Worm (Caenorhabditis elegans) whole organism, dauer: ENCODE results near the gene cal-8.

Experiments used
- unc-62 ChIP-seq: sonication (generic microtip); optimal IDR thresholded peaks from 2 replicates; lab custom pipeline; 2017; ENCODE audit warnings: missing biosample characterization, missing genetic modification reagents, missing genetic modification characterization

The cal-8 gene

ce11 chrII:5481982-5482381, at the start of gene cal-8:
Gene cal-8 (minus strand): TSS chrII:5482041.
- no peak for TF ChIP-seq unc-62 (GFP tag; lab: Kevin White, UChicago)

- no peak for TF ChIP-seq unc-62 (GFP tag; lab: Kevin White, UChicago)
Observed at ce11 chrII:5527841-5528240, 46.0 kb upstream of the cal-8 start, which contains the start of gene ZK177.1. Gene ZK177.1 (plus strand): TSS chrII:5528141.

ce11 chrII:5525297-5525696, 43.5 kb upstream of the cal-8 start, which contains the start of gene tbx-35:
Gene tbx-35 (minus strand): TSS chrII:5525397.
- TF ChIP-seq unc-62 (GFP tag; lab: Kevin White, UChicago), result no peak

- TF ChIP-seq unc-62 (GFP tag; lab: Kevin White, UChicago), result no peak
Observed at ce11 chrII:5522637-5523036, 40.8 kb upstream of the cal-8 start, which contains the start of gene ZK177.11. Gene ZK177.11 (plus strand): TSS chrII:5522937.

ce11 chrII:5521411-5521810, 39.6 kb upstream of the cal-8 start, which contains the start of gene ZK177.12:
Gene ZK177.12 (plus strand): TSS chrII:5521711.
- TF ChIP-seq unc-62 (GFP tag; lab: Kevin White, UChicago), result no peak

ce11 chrII:5518910-5519309, 37.1 kb upstream of the cal-8 start, which contains the start of gene ZK177.2:
Gene ZK177.2 (plus strand): TSS chrII:5519210.
- no peak for TF ChIP-seq unc-62 (GFP tag; lab: Kevin White, UChicago)

ce11 chrII:5518055-5518454, 36.2 kb upstream of the cal-8 start:
- no peak for TF ChIP-seq unc-62 (GFP tag; lab: Kevin White, UChicago)

ce11 chrII:5517643-5518042, 35.8 kb upstream of the cal-8 start, which contains the start of gene ZK177.9:
Gene ZK177.9 (minus strand): TSS chrII:5517743.
- TF ChIP-seq unc-62 (GFP tag; lab: Kevin White, UChicago), result no peak

ce11 chrII:5515542-5515941, 33.7 kb upstream of the cal-8 start, which contains the start of gene ZK177.3:
Gene ZK177.3 (plus strand): TSS chrII:5515842.
- TF ChIP-seq unc-62 (GFP tag; lab: Kevin White, UChicago), result no peak

- no peak for TF ChIP-seq unc-62 (GFP tag; lab: Kevin White, UChicago)
Observed at ce11 chrII:5514846-5515245, 33.0 kb upstream of the cal-8 start, which contains the start of gene sahd-1. Gene sahd-1 (minus strand): TSS chrII:5514945.

- no peak for TF ChIP-seq unc-62 (GFP tag; lab: Kevin White, UChicago)
Observed at ce11 chrII:5512473-5513097, 30.7 kb upstream of the cal-8 start.

- no peak for TF ChIP-seq unc-62 (GFP tag; lab: Kevin White, UChicago)
Observed at ce11 chrII:5511417-5512353, 29.8 kb upstream of the cal-8 start.

- no peak for TF ChIP-seq unc-62 (GFP tag; lab: Kevin White, UChicago)
Observed at ce11 chrII:5505820-5506287, 24.0 kb upstream of the cal-8 start, which contains the start of gene npp-24. Gene npp-24 (plus strand): TSS chrII:5505870.

- no peak for TF ChIP-seq unc-62 (GFP tag; lab: Kevin White, UChicago)
Observed at ce11 chrII:5503760-5504159, 21.9 kb upstream of the cal-8 start, which contains the start of gene cyp-44A1. Gene cyp-44A1 (plus strand): TSS chrII:5504044.

ce11 chrII:5500986-5501657, 19.3 kb upstream of the cal-8 start, which contains the start of gene F12A10.8:
Gene F12A10.8 (minus strand): TSS chrII:5501064.
- no peak for TF ChIP-seq unc-62 (GFP tag; lab: Kevin White, UChicago)
